Worm (Caenorhabditis elegans) whole organism, L3 larva: ENCODE results near the gene Y51B9A.7.

Experiments used
- ama-1 ChIP-seq: fragments of 150-350 bp; optimal IDR thresholded peaks from 2 replicates; lab custom pipeline; 2018
- ceh-16 ChIP-seq: sonication (generic microtip); optimal IDR thresholded peaks from 2 replicates; lab custom pipeline; 2017; ENCODE audit warnings: missing biosample characterization, missing genetic modification characterization
- ceh-28 ChIP-seq: fragments of 150-350 bp; optimal IDR thresholded peaks from 2 replicates; lab custom pipeline; 2014; ENCODE audit warnings: missing biosample characterization, missing genetic modification reagents, missing genetic modification characterization
- ceh-82 ChIP-seq: fragments of 150-350 bp; optimal IDR thresholded peaks from 2 replicates; lab custom pipeline; 2014; ENCODE audit warnings: missing biosample characterization, missing genetic modification characterization
- ceh-9 ChIP-seq: sonication (generic microtip); optimal IDR thresholded peaks from 2 replicates; lab custom pipeline; 2018; ENCODE audit warnings: missing biosample characterization, missing genetic modification characterization
- elt-1 ChIP-seq: fragments of 150-350 bp; optimal IDR thresholded peaks from 2 replicates; lab custom pipeline; 2014; ENCODE audit warnings: missing biosample characterization, missing genetic modification characterization
- eor-1 ChIP-seq, 2 experiments: fragments of 150-350 bp; optimal IDR thresholded peaks; 2 replicates each; lab custom pipeline; 2014 to 2018; ENCODE audit warnings: missing biosample characterization in 2 of 2, missing genetic modification characterization in 2 of 2
- fkh-2 ChIP-seq: fragments of 150-350 bp; optimal IDR thresholded peaks from 2 replicates; lab custom pipeline; 2014; ENCODE audit warnings: missing biosample characterization, missing genetic modification reagents, missing genetic modification characterization
- hmg-11 ChIP-seq: sonication (generic microtip); optimal IDR thresholded peaks from 2 replicates; lab custom pipeline; 2016; ENCODE audit warnings: missing genetic modification characterization, missing compliant biosample characterization
- jun-1 ChIP-seq: fragments of 150-350 bp; optimal IDR thresholded peaks from 2 replicates; lab custom pipeline; 2014; ENCODE audit warnings: missing biosample characterization, missing genetic modification reagents, missing genetic modification characterization
- lin-39 ChIP-seq: fragments of 150-350 bp; optimal IDR thresholded peaks from 2 replicates; lab custom pipeline; 2018; ENCODE audit warnings: missing biosample characterization, missing genetic modification reagents, missing genetic modification characterization
- lsy-12 ChIP-seq: sonication (generic microtip); optimal IDR thresholded peaks from 2 replicates; lab custom pipeline; 2016; ENCODE audit warnings: mild to moderate bottlenecking, missing genetic modification characterization, missing compliant biosample characterization
- mdl-1 ChIP-seq: fragments of 150-350 bp; optimal IDR thresholded peaks from 2 replicates; lab custom pipeline; 2014; ENCODE audit warnings: missing biosample characterization, missing genetic modification characterization
- nfya-1 ChIP-seq: sonication (generic microtip); optimal IDR thresholded peaks from 2 replicates; lab custom pipeline; 2017; ENCODE audit warnings: missing genetic modification characterization, mild to moderate bottlenecking, missing compliant biosample characterization, antibody characterized with exemption, moderate library complexity; ENCODE audit not compliant: insufficient read depth
- nhr-11 ChIP-seq: fragments of 150-350 bp; optimal IDR thresholded peaks from 2 replicates; lab custom pipeline; 2014; ENCODE audit warnings: missing biosample characterization, missing genetic modification characterization
- nhr-12 ChIP-seq: fragments of 150-350 bp; optimal IDR thresholded peaks from 2 replicates; lab custom pipeline; 2014; ENCODE audit warnings: missing biosample characterization, missing genetic modification characterization
- nhr-23 ChIP-seq: fragments of 150-350 bp; optimal IDR thresholded peaks from 2 replicates; lab custom pipeline; 2014; ENCODE audit warnings: missing biosample characterization, missing genetic modification reagents, missing genetic modification characterization
- nhr-237 ChIP-seq: fragments of 150-350 bp; optimal IDR thresholded peaks from 2 replicates; lab custom pipeline; 2014; ENCODE audit warnings: missing biosample characterization, missing genetic modification characterization
- nhr-28 ChIP-seq: fragments of 150-350 bp; optimal IDR thresholded peaks from 2 replicates; lab custom pipeline; 2014; ENCODE audit warnings: missing biosample characterization, missing genetic modification characterization
- nhr-43 ChIP-seq: sonication (generic microtip); optimal IDR thresholded peaks from 2 replicates; lab custom pipeline; 2016; ENCODE audit warnings: mild to moderate bottlenecking, missing genetic modification characterization, missing compliant biosample characterization; ENCODE audit not compliant: poor library complexity, severe bottlenecking
- nhr-67 ChIP-seq: fragments of 150-350 bp; optimal IDR thresholded peaks from 2 replicates; lab custom pipeline; 2014; ENCODE audit warnings: missing biosample characterization, missing genetic modification characterization
- nhr-76 ChIP-seq: fragments of 150-350 bp; sonication (generic microtip); optimal IDR thresholded peaks from 5 replicates; lab custom pipeline; 2014; ENCODE audit warnings: missing biosample characterization, missing genetic modification characterization
- nhr-77 ChIP-seq: fragments of 150-350 bp; optimal IDR thresholded peaks from 2 replicates; lab custom pipeline; 2014; ENCODE audit warnings: missing biosample characterization, missing genetic modification characterization
- pha-4 ChIP-seq: fragments of 150-350 bp; optimal IDR thresholded peaks from 2 replicates; lab custom pipeline; 2014; ENCODE audit warnings: missing biosample characterization, missing genetic modification reagents, missing genetic modification characterization
- skn-1 ChIP-seq: fragments of 150-350 bp; optimal IDR thresholded peaks from 2 replicates; lab custom pipeline; 2014; ENCODE audit warnings: missing biosample characterization, missing genetic modification characterization
- tbx-2 ChIP-seq: sonication (generic microtip); optimal IDR thresholded peaks from 2 replicates; lab custom pipeline; 2016; ENCODE audit warnings: mild to moderate bottlenecking, missing genetic modification characterization, missing compliant biosample characterization
- unc-39 ChIP-seq: sonication (generic microtip); optimal IDR thresholded peaks from 4 replicates; lab custom pipeline; 2017; ENCODE audit warnings: missing biosample characterization, missing genetic modification characterization
- unc-62 ChIP-seq: fragments of 150-350 bp; sonication (generic microtip); optimal IDR thresholded peaks from 4 replicates; lab custom pipeline; 2014; ENCODE audit warnings: missing biosample characterization, missing genetic modification reagents, missing genetic modification characterization
- zag-1 ChIP-seq: fragments of 150-350 bp; optimal IDR thresholded peaks from 2 replicates; lab custom pipeline; 2014; ENCODE audit warnings: missing biosample characterization, missing genetic modification characterization
- ztf-11 ChIP-seq: fragments of 150-350 bp; optimal IDR thresholded peaks from 2 replicates; lab custom pipeline; 2014; ENCODE audit warnings: missing biosample characterization, missing genetic modification characterization
- ztf-4 ChIP-seq: fragments of 150-350 bp; optimal IDR thresholded peaks from 2 replicates; lab custom pipeline; 2014; ENCODE audit warnings: missing biosample characterization, missing genetic modification characterization

Gene Y51B9A.7

ce11 chrII:9438853-9439252 is 39.0 kb downstream of the Y51B9A.7 start:
- TF ChIP-seq nfya-1 (tag; lab: Kevin White, UChicago) = no peak
- TF ChIP-seq nhr-237 (tag; lab: Kevin White, UChicago) = no peak

ce11 chrII:9440060-9440459 is 40.2 kb downstream of the Y51B9A.7 start, which contains the start of gene chil-17:
chil-17 (minus strand) TSS chrII:9440160.
- TF ChIP-seq tbx-2 (tag; lab: Kevin White, UChicago) = no peak
- no peak for TF ChIP-seq ceh-16 (tag; lab: Kevin White, UChicago)

- TF ChIP-seq ama-1 (no peak), skn-1 (tag; lab: Kevin White, UChicago) (no peak), nhr-28 (no peak), lsy-12 (tag; lab: Kevin White, UChicago) (no peak), nhr-77 (tag; lab: Kevin White, UChicago) (no peak), nhr-23 (tag; lab: Kevin White, UChicago) (no peak), elt-1 (no peak), ztf-4 (tag; lab: Kevin White, UChicago) (no peak), lin-39 (no peak), nhr-76 (tag; lab: Kevin White, UChicago) (no peak), nhr-11 (no peak), mdl-1 (tag; lab: Kevin White, UChicago) (no peak)
Observed at ce11 chrII:9441838-9442237, 42.0 kb downstream of the Y51B9A.7 start, which contains the start of gene chil-16. chil-16 (minus strand) TSS chrII:9441938.

ce11 chrII:9443522-9443921 is 43.7 kb downstream of the Y51B9A.7 start, which contains the start of gene chil-15:
chil-15 (minus strand) TSS chrII:9443622.
- no peak for TF ChIP-seq ceh-16 (tag; lab: Kevin White, UChicago)
- no peak for TF ChIP-seq lsy-12 (tag; lab: Kevin White, UChicago)
- no peak for TF ChIP-seq unc-62 (GFP tag; lab: Kevin White, UChicago)
- no peak for TF ChIP-seq nhr-43 (tag; lab: Kevin White, UChicago)
- TF ChIP-seq, all 47 proteins: peak for 0

- TF ChIP-seq hmg-11 (tag; lab: Kevin White, UChicago) (no peak), nhr-237 (tag; lab: Kevin White, UChicago) (no peak), nfya-1 (tag; lab: Kevin White, UChicago) (no peak), nhr-67 (tag; lab: Kevin White, UChicago) (no peak), ceh-82 (tag; lab: Kevin White, UChicago) (no peak), fkh-2 (tag; lab: Kevin White, UChicago) (no peak), ceh-28 (tag; lab: Kevin White, UChicago) (no peak)
Observed at ce11 chrII:9445368-9445767, 45.5 kb downstream of the Y51B9A.7 start, which contains the start of gene R09D1.13. R09D1.13 (minus strand) TSS chrII:9445468.

- no peak for TF ChIP-seq jun-1 (tag; lab: Kevin White, UChicago)
- no peak for TF ChIP-seq ceh-28 (tag; lab: Kevin White, UChicago)
- no peak for TF ChIP-seq ama-1
- no peak for TF ChIP-seq mdl-1 (tag; lab: Kevin White, UChicago)
- no peak for TF ChIP-seq ztf-11 (tag; lab: Kevin White, UChicago)
- TF ChIP-seq eor-1 (tag; optimal IDR thresholded peaks at IDR 0.05; lab: Kevin White, UChicago) = no peak
- TF ChIP-seq nhr-12 (tag; lab: Kevin White, UChicago) = no peak
- no peak for TF ChIP-seq nhr-76 (tag; lab: Kevin White, UChicago)
- no peak for TF ChIP-seq unc-39 (tag; lab: Kevin White, UChicago)
- no peak for TF ChIP-seq ceh-9 (tag; lab: Kevin White, UChicago)
- TF ChIP-seq skn-1 (tag; lab: Kevin White, UChicago) = no peak
- no peak for TF ChIP-seq pha-4 (tag; lab: Kevin White, UChicago)
- TF ChIP-seq zag-1 (tag; lab: Kevin White, UChicago) = no peak
Observed at ce11 chrII:9447965-9448364, 48.1 kb downstream of the Y51B9A.7 start, which contains the start of gene chil-18. chil-18 (plus strand) TSS chrII:9448265.
